Worm (Caenorhabditis elegans): ENCODE data around the gene zip-10.

Gene zip-10

ce11 chrV:11660566-11660965 lies 10.0 kb upstream of the zip-10 start:
- TF ChIP-seq nhr-77 (tag; optimal IDR thresholded peaks at IDR 0.05) = no peak
- TF ChIP-seq nhr-25 (tag; optimal IDR thresholded peaks at IDR 0.05) = no peak
- no peak for TF ChIP-seq dmd-4 (tag; optimal IDR thresholded peaks at IDR 0.05)
- no peak for TF ChIP-seq sem-4 (tag; optimal IDR thresholded peaks at IDR 0.05)
- no peak for TF ChIP-seq gmeb-1 (tag; optimal IDR thresholded peaks at IDR 0.05)
- TF ChIP-seq nhr-21 (tag; optimal IDR thresholded peaks at IDR 0.05) = no peak
- TF ChIP-seq skn-1 (tag; optimal IDR thresholded peaks at IDR 0.05) = no peak
- TF ChIP-seq nhr-10 (tag; optimal IDR thresholded peaks at IDR 0.05) = no peak
- TF ChIP-seq nhr-6 (tag; optimal IDR thresholded peaks at IDR 0.05) = no peak
- no peak for TF ChIP-seq peb-1 (tag; optimal IDR thresholded peaks at IDR 0.05)
- TF ChIP-seq nhr-23 (tag; optimal IDR thresholded peaks at IDR 0.05) = no peak
- no peak for TF ChIP-seq mab-5 (tag; optimal IDR thresholded peaks at IDR 0.05)
- TF ChIP-seq lsy-2 (tag; optimal IDR thresholded peaks at IDR 0.05) = no peak
- TF ChIP-seq sma-9 (GFP tag; optimal IDR thresholded peaks at IDR 0.05) = no peak
- no peak for TF ChIP-seq sma-9 (tag; optimal IDR thresholded peaks at IDR 0.05)
- no peak for TF ChIP-seq ztf-4 (tag; optimal IDR thresholded peaks at IDR 0.05)
- no peak for TF ChIP-seq ztf-11 (tag; optimal IDR thresholded peaks at IDR 0.05)
- TF ChIP-seq ceh-16 (tag; optimal IDR thresholded peaks at IDR 0.05) = no peak
- no peak for TF ChIP-seq unc-55 (GFP tag; optimal IDR thresholded peaks at IDR 0.05)
- TF ChIP-seq ama-1 (optimal IDR thresholded peaks at IDR 0.05) = no peak

ce11 chrV:11656469-11656868 lies 5.9 kb upstream of the zip-10 start:
- TF ChIP-seq skn-1 (tag; optimal IDR thresholded peaks at IDR 0.05) (no peak), ZK546.5 (tag; optimal IDR thresholded peaks at IDR 0.05) (no peak), ama-1 (optimal IDR thresholded peaks at IDR 0.05) (no peak), alr-1 (tag; optimal IDR thresholded peaks at IDR 0.05) (no peak), ztf-11 (tag; optimal IDR thresholded peaks at IDR 0.05) (no peak), F13H6.1 (tag; optimal IDR thresholded peaks at IDR 0.05) (no peak), dmd-4 (tag; optimal IDR thresholded peaks at IDR 0.05) (no peak), Y55F3AM.14 (GFP tag; optimal IDR thresholded peaks at IDR 0.05) (no peak), snpc-4 (tag; optimal IDR thresholded peaks at IDR 0.05) (no peak), unc-55 (GFP tag; optimal IDR thresholded peaks at IDR 0.05) (no peak), zag-1 (tag; optimal IDR thresholded peaks at IDR 0.05) (no peak), mab-5 (tag; optimal IDR thresholded peaks at IDR 0.05) (no peak), elt-1 (tag; optimal IDR thresholded peaks at IDR 0.05) (no peak), nhr-23 (tag; optimal IDR thresholded peaks at IDR 0.05) (no peak), sma-3 (GFP tag; optimal IDR thresholded peaks at IDR 0.05) (no peak), egl-27 (tag; optimal IDR thresholded peaks at IDR 0.05) (no peak)

- TF ChIP-seq R02D3.7 (tag; optimal IDR thresholded peaks at IDR 0.05) (no peak), crh-2 (tag; optimal IDR thresholded peaks at IDR 0.05) (no peak), nhr-11 (tag; optimal IDR thresholded peaks at IDR 0.05) (no peak), blmp-1 (tag; optimal IDR thresholded peaks at IDR 0.05; ENCODE audit: insufficient read depth) (no peak)
Observed at ce11 chrV:11653095-11653494, 2.5 kb upstream of the zip-10 start.

ce11 chrV:11649254-11649653 lies 1.3 kb downstream of the zip-10 start:
- no peak for TF ChIP-seq alr-1 (tag; optimal IDR thresholded peaks at IDR 0.05)
- no peak for TF ChIP-seq elt-3 (tag; optimal IDR thresholded peaks at IDR 0.05)
- no peak for TF ChIP-seq ztf-4 (tag; optimal IDR thresholded peaks at IDR 0.05)
- TF ChIP-seq nhr-21 (tag; optimal IDR thresholded peaks at IDR 0.05) = no peak
- TF ChIP-seq nhr-237 (tag; optimal IDR thresholded peaks at IDR 0.05) = no peak
- TF ChIP-seq unc-39 (tag; optimal IDR thresholded peaks at IDR 0.05) = no peak
- TF ChIP-seq nhr-23 (tag; optimal IDR thresholded peaks at IDR 0.05) = no peak
- TF ChIP-seq R02D3.7 (tag; optimal IDR thresholded peaks at IDR 0.05) = no peak
- no peak for TF ChIP-seq nhr-6 (tag; optimal IDR thresholded peaks at IDR 0.05)
- peak; percentile 43 for TF ChIP-seq crh-2 (tag; optimal IDR thresholded peaks at IDR 0.05)
- peak; percentile 55 for TF ChIP-seq sma-3 (GFP tag; optimal IDR thresholded peaks at IDR 0.05)
- TF ChIP-seq lin-13 (GFP tag; optimal IDR thresholded peaks at IDR 0.05) = no peak
- TF ChIP-seq lin-39 (tag; optimal IDR thresholded peaks at IDR 0.05) = no peak
- TF ChIP-seq nhr-12 (tag; optimal IDR thresholded peaks at IDR 0.05) = no peak
- TF ChIP-seq nhr-11 (tag; optimal IDR thresholded peaks at IDR 0.05) = no peak
- TF ChIP-seq mdl-1 (tag; optimal IDR thresholded peaks at IDR 0.05) = no peak
- no peak for TF ChIP-seq mbf-1 (tag; optimal IDR thresholded peaks at IDR 0.05)
- no peak for TF ChIP-seq snpc-4 (tag; optimal IDR thresholded peaks at IDR 0.05)
- TF ChIP-seq sma-9 (GFP tag; optimal IDR thresholded peaks at IDR 0.05) = peak; percentile 89
- TF ChIP-seq sma-9 (tag; optimal IDR thresholded peaks at IDR 0.05) = no peak
- TF ChIP-seq unc-55 (GFP tag; optimal IDR thresholded peaks at IDR 0.05) = no peak
- no peak for TF ChIP-seq mab-5 (tag; optimal IDR thresholded peaks at IDR 0.05)
- no peak for TF ChIP-seq ceh-82 (tag; optimal IDR thresholded peaks at IDR 0.05)

All from whole organism, L2 larva.